Worm (Caenorhabditis elegans): ENCODE data around the gene T28D9.11.

ce11 chrII:6482762-6483161 is 9.0 kb downstream of the T28D9.11 start:
- TF ChIP-seq ceh-62 (tag; optimal IDR thresholded peaks at IDR 0.05) (no peak), ztf-11 (tag; optimal IDR thresholded peaks at IDR 0.05) (no peak), R02D3.7 (tag; optimal IDR thresholded peaks at IDR 0.05) (no peak), vab-7 (GFP tag; IDR thresholded peaks at IDR 0.05) (no peak), dve-1 (tag; optimal IDR thresholded peaks at IDR 0.05; ENCODE audit: insufficient read depth) (no peak)
